Worm (Caenorhabditis elegans) whole organism, L4 larva: Measurements from ENCODE around the gene srg-33.

Experiments used
- F37D6.2 ChIP-seq: sonication (generic microtip); optimal IDR thresholded peaks from 2 replicates; lab custom pipeline; 2016; ENCODE audit warnings: mild to moderate bottlenecking, missing genetic modification characterization, missing compliant biosample characterization
- F49E8.2 ChIP-seq: sonication (generic microtip); optimal IDR thresholded peaks from 2 replicates; lab custom pipeline; 2016; ENCODE audit warnings: missing compliant biosample characterization, mild to moderate bottlenecking, missing genetic modification characterization, borderline replicate concordance
- T20F7.1 ChIP-seq: fragments of 200-800 bp; sonication (Bioruptor generic); optimal IDR thresholded peaks from 2 replicates; lab custom pipeline; 2018; ENCODE audit warnings: mild to moderate bottlenecking, missing genetic modification characterization, missing compliant biosample characterization
- ZK546.5 ChIP-seq, 2 experiments: sonication (generic microtip); optimal IDR thresholded peaks; 2 replicates each; lab custom pipeline; 2017; ENCODE audit warnings: missing biosample characterization in 2 of 2, missing genetic modification characterization in 2 of 2
- aha-1 ChIP-seq: fragments of 150-350 bp; peaks from one replicate; lab custom pipeline; 2014; ENCODE audit warnings: missing biosample characterization, missing genetic modification characterization
- arid-1 ChIP-seq: fragments of 200-800 bp; sonication (Bioruptor generic); conservative IDR thresholded peaks from 2 replicates; pipeline ENCODE4 v1.3.6; 2022; ENCODE audit warnings: missing genetic modification reagents, missing genetic modification characterization, missing compliant biosample characterization
- ceh-20 ChIP-seq: fragments of 200-800 bp; sonication (Bioruptor generic); IDR thresholded peaks from 2 replicates; pipeline ENCODE4 v1.3.6; 2022; ENCODE audit warnings: missing genetic modification reagents, missing genetic modification characterization, missing compliant biosample characterization
- ceh-32 ChIP-seq: sonication (generic microtip); optimal IDR thresholded peaks from 2 replicates; lab custom pipeline; 2016; ENCODE audit warnings: mild to moderate bottlenecking, missing genetic modification characterization, missing compliant biosample characterization; ENCODE audit not compliant: poor library complexity
- ceh-82 ChIP-seq: sonication (generic microtip); optimal IDR thresholded peaks from 2 replicates; lab custom pipeline; 2017; ENCODE audit warnings: missing biosample characterization, missing genetic modification characterization
- ctbp-1 ChIP-seq: fragments of 200-800 bp; sonication (Bioruptor generic); IDR thresholded peaks from 2 replicates; pipeline ENCODE4 v1.3.6; 2022; ENCODE audit warnings: missing genetic modification reagents, missing genetic modification characterization, missing compliant biosample characterization
- daf-12 ChIP-seq: fragments of 150-350 bp; optimal IDR thresholded peaks from 2 replicates; lab custom pipeline; 2014; ENCODE audit warnings: missing biosample characterization, missing genetic modification reagents, missing genetic modification characterization
- daf-16 ChIP-seq, 3 experiments: sonication (generic microtip); optimal IDR thresholded peaks; 2 replicates each; lab custom pipeline; 2016 to 2017; ENCODE audit warnings: missing genetic modification characterization in 3 of 3, missing genetic modification reagents in 3 of 3, mild to moderate bottlenecking in 2 of 3, missing compliant biosample characterization in 2 of 3, missing biosample characterization in 1 of 3, moderate library complexity in 1 of 3
- daf-8 ChIP-seq: fragments of 200-800 bp; sonication (Bioruptor generic); IDR thresholded peaks from 2 replicates; pipeline ENCODE4 v1.3.6; 2022; ENCODE audit warnings: missing genetic modification characterization, missing compliant biosample characterization
- dmd-6 ChIP-seq: fragments of 200-800 bp; sonication (Bioruptor generic); IDR thresholded peaks from 2 replicates; pipeline ENCODE4 v1.3.6; 2022; ENCODE audit warnings: missing genetic modification reagents, missing genetic modification characterization, missing compliant biosample characterization
- dmd-8 ChIP-seq: fragments of 200-800 bp; sonication (Bioruptor generic); IDR thresholded peaks from 2 replicates; pipeline ENCODE4 v1.3.6; 2022; ENCODE audit warnings: missing genetic modification characterization, missing compliant biosample characterization
- dve-1 ChIP-seq: sonication (generic microtip); optimal IDR thresholded peaks from 2 replicates; lab custom pipeline; 2017; ENCODE audit warnings: antibody characterized with exemption, mild to moderate bottlenecking, missing genetic modification characterization, missing compliant biosample characterization; ENCODE audit not compliant: insufficient read depth
- fos-1 ChIP-seq: fragments of 150-350 bp; optimal IDR thresholded peaks from 2 replicates; lab custom pipeline; 2014; ENCODE audit warnings: missing biosample characterization, missing genetic modification characterization
- hif-1 ChIP-seq, 2 experiments: sonication (generic microtip); optimal IDR thresholded peaks; 2 replicates each; lab custom pipeline; 2016 to 2017; ENCODE audit warnings: missing compliant biosample characterization in 2 of 2, missing genetic modification characterization in 2 of 2, missing genetic modification reagents in 2 of 2, missing genotype in 2 of 2, mild to moderate bottlenecking in 1 of 2
- hlh-11 ChIP-seq: fragments of 200-800 bp; sonication (Bioruptor generic); optimal IDR thresholded peaks from 2 replicates; lab custom pipeline; 2018; ENCODE audit warnings: mild to moderate bottlenecking, missing genetic modification characterization, missing compliant biosample characterization
- hlh-30 ChIP-seq: sonication (generic microtip); optimal IDR thresholded peaks from 2 replicates; lab custom pipeline; 2017; ENCODE audit warnings: antibody characterized with exemption, mild to moderate bottlenecking, missing genetic modification characterization, missing compliant biosample characterization; ENCODE audit not compliant: insufficient read depth
- jun-1 ChIP-seq: fragments of 150-350 bp; optimal IDR thresholded peaks from 2 replicates; lab custom pipeline; 2014; ENCODE audit warnings: missing biosample characterization, missing genetic modification reagents, missing genetic modification characterization
- lin-1 ChIP-seq: fragments of 200-800 bp; sonication (Bioruptor generic); IDR thresholded peaks from 2 replicates; pipeline ENCODE4 v1.3.6; 2022; ENCODE audit warnings: missing genetic modification reagents, missing genetic modification characterization, missing compliant biosample characterization
- lin-13 ChIP-seq: fragments of 150-350 bp; optimal IDR thresholded peaks from 2 replicates; lab custom pipeline; 2014; ENCODE audit warnings: missing biosample characterization, missing genetic modification reagents, missing genetic modification characterization
- lin-29 ChIP-seq: fragments of 200-800 bp; sonication (Bioruptor generic); IDR thresholded peaks from 2 replicates; pipeline ENCODE4 v1.3.6; 2022; ENCODE audit warnings: missing genetic modification reagents, missing genetic modification characterization, missing compliant biosample characterization
- lsy-2 ChIP-seq, 2 experiments: fragments of 150-350 bp in 1 of 2; sonication (generic microtip) in 1 of 2; optimal IDR thresholded peaks; 2 replicates each; lab custom pipeline; 2014 to 2017; ENCODE audit warnings: missing biosample characterization in 2 of 2, missing genetic modification characterization in 2 of 2
- madf-5 ChIP-seq, 2 experiments: fragments of 200-800 bp; sonication (Bioruptor generic); IDR thresholded peaks; 2 replicates each; pipeline ENCODE4 v1.3.6; 2022; ENCODE audit warnings: missing compliant biosample characterization in 2 of 2, missing genetic modification characterization in 2 of 2
- mdl-1 ChIP-seq, 2 experiments: fragments of 150-350 bp in 1 of 2; sonication (generic microtip) in 1 of 2; optimal IDR thresholded peaks; 2 replicates each; lab custom pipeline; 2014 to 2017; ENCODE audit warnings: missing biosample characterization in 2 of 2, missing genetic modification characterization in 2 of 2
- mdt-29 ChIP-seq: fragments of 200-800 bp; sonication (Bioruptor generic); IDR thresholded peaks from 2 replicates; pipeline ENCODE4 v1.3.6; 2022; ENCODE audit warnings: missing genetic modification reagents, missing genetic modification characterization, missing compliant biosample characterization
- mep-1 ChIP-seq: fragments of 150-350 bp; sonication (generic microtip); optimal IDR thresholded peaks from 3 replicates; lab custom pipeline; 2014; ENCODE audit warnings: missing biosample characterization, missing genetic modification characterization
- mes-2 ChIP-seq: sonication (generic microtip); optimal IDR thresholded peaks from 2 replicates; lab custom pipeline; 2016; ENCODE audit warnings: missing genotype, mild to moderate bottlenecking, missing genetic modification characterization, missing compliant biosample characterization; ENCODE audit not compliant: poor library complexity, severe bottlenecking
- nhr-10 ChIP-seq: fragments of 150-350 bp; optimal IDR thresholded peaks from 2 replicates; lab custom pipeline; 2014; ENCODE audit warnings: missing biosample characterization, missing genetic modification characterization
- nhr-11 ChIP-seq: fragments of 150-350 bp; optimal IDR thresholded peaks from 2 replicates; lab custom pipeline; 2014; ENCODE audit warnings: missing biosample characterization, missing genetic modification characterization
- nhr-111 ChIP-seq: fragments of 200-800 bp; sonication (Bioruptor generic); optimal IDR thresholded peaks from 2 replicates; lab custom pipeline; 2018; ENCODE audit warnings: mild to moderate bottlenecking, missing genetic modification characterization, missing compliant biosample characterization
- nhr-28 ChIP-seq: fragments of 150-350 bp; optimal IDR thresholded peaks from 2 replicates; lab custom pipeline; 2014; ENCODE audit warnings: missing biosample characterization, missing genetic modification characterization
- nhr-48 ChIP-seq: sonication (generic microtip); optimal IDR thresholded peaks from 2 replicates; lab custom pipeline; 2016; ENCODE audit warnings: mild to moderate bottlenecking, missing genetic modification characterization, missing compliant biosample characterization
- nhr-77 ChIP-seq: fragments of 150-350 bp; optimal IDR thresholded peaks from 2 replicates; lab custom pipeline; 2014; ENCODE audit warnings: missing biosample characterization, missing genetic modification characterization
- pha-4 ChIP-seq, 2 experiments: fragments of 150-350 bp in 1 of 2; fragments of 200-800 bp in 1 of 2; sonication (Bioruptor generic) in 1 of 2; IDR thresholded peaks in 1 of 2; optimal IDR thresholded peaks in 1 of 2; 2 replicates each; pipeline versions ENCODE4 v1.3.6 to Lab custom; 2014 to 2022; ENCODE audit warnings: missing genetic modification characterization in 2 of 2, missing genetic modification reagents in 2 of 2, missing biosample characterization in 1 of 2, missing compliant biosample characterization in 1 of 2
- php-3 ChIP-seq: fragments of 200-800 bp; sonication (Bioruptor generic); IDR thresholded peaks from 2 replicates; pipeline ENCODE4 v1.3.6; 2022; ENCODE audit warnings: missing genetic modification reagents, missing genetic modification characterization, missing compliant biosample characterization
- pqm-1 ChIP-seq: sonication (generic microtip); optimal IDR thresholded peaks from 2 replicates; lab custom pipeline; 2017; ENCODE audit warnings: missing biosample characterization, missing genetic modification characterization
- rbr-2 ChIP-seq: sonication (generic microtip); optimal IDR thresholded peaks from 2 replicates; lab custom pipeline; 2016; ENCODE audit warnings: missing genotype, missing genetic modification characterization, missing compliant biosample characterization
- skn-1 ChIP-seq: fragments of 150-350 bp; optimal IDR thresholded peaks from 2 replicates; lab custom pipeline; 2014; ENCODE audit warnings: missing biosample characterization, missing genetic modification characterization
- snpc-1.2 ChIP-seq: fragments of 200-800 bp; sonication (Bioruptor generic); IDR thresholded peaks from 2 replicates; pipeline ENCODE4 v1.3.6; 2022; ENCODE audit warnings: missing genetic modification reagents, missing genetic modification characterization, missing compliant biosample characterization
- unc-62 ChIP-seq, 3 experiments: fragments of 150-350 bp in 1 of 3; sonication (generic microtip); optimal IDR thresholded peaks in 2 of 3; peaks in 1 of 3; 1 replicate in 1 of 3; 2 replicates in 2 of 3; lab custom pipeline; 2014 to 2017; ENCODE audit warnings: missing biosample characterization in 3 of 3, missing genetic modification characterization in 3 of 3, missing genetic modification reagents in 3 of 3, missing genotype in 1 of 3
- zfp-3 ChIP-seq: fragments of 200-800 bp; sonication (Bioruptor generic); conservative IDR thresholded peaks from 2 replicates; pipeline ENCODE4 v1.3.6; 2022; ENCODE audit warnings: missing genetic modification reagents, missing genetic modification characterization, missing compliant biosample characterization
- ztf-7 ChIP-seq: fragments of 150-350 bp; optimal IDR thresholded peaks from 2 replicates; lab custom pipeline; 2014; ENCODE audit warnings: missing biosample characterization, missing genetic modification characterization

srg-33 gene

DNA sequence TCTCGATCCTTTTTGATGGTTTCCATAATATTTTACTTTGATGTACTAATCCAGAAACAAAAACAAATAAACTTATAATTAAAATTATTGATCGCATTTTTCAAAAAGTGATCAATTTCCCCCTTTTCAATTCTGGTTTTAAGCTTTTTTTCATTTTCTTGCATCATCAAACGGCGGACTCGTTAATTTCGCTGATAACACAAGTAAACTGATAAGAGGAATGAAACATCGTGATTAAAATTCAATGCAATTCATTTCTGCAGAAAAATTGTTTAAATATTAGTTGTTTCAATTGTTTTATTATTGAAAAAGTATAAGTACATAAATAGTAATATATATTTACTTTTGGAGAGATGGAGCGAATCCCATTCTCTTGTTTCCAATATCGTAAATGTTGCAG, 24.6 kb upstream of the srg-33 start:
- peak; percentile 92 for TF ChIP-seq nhr-77 (tag; lab: Kevin White, UChicago)
- TF ChIP-seq fos-1 (tag; lab: Kevin White, UChicago) = peak; percentile 31
- TF ChIP-seq T20F7.1 = peak; percentile 40
- TF ChIP-seq dve-1 (tag; lab: Kevin White, UChicago) = peak; percentile 76
- peak; percentile 89 for TF ChIP-seq ztf-7 (tag; lab: Kevin White, UChicago)
- TF ChIP-seq F49E8.2 (tag; lab: Kevin White, UChicago) = no peak
- 0 out of 2 replicates have a peak, but pooled peaks have one; percentile 55 for TF ChIP-seq lin-1 (GFP tag; lab: Robert Waterston, UW)
- TF ChIP-seq nhr-48 (tag; lab: Kevin White, UChicago) = peak; percentile 28
- peak; percentile 32 for TF ChIP-seq nhr-10 (tag; lab: Kevin White, UChicago)
- TF ChIP-seq pqm-1 = peak; percentile 93
- TF ChIP-seq daf-16 (GFP tag; optimal IDR thresholded peaks at IDR 0.05; lab: Kevin White, UChicago) = no peak
- TF ChIP-seq daf-16 (tag; optimal IDR thresholded peaks at IDR 0.05; lab: Kevin White, UChicago) = peak; percentile 67
- peak in 1 of 2 experiments; percentile 41 for TF ChIP-seq unc-62 (GFP tag; optimal IDR thresholded peaks at IDR 0.05 in 1 of 2; lab: Kevin White, UChicago)
- TF ChIP-seq unc-62 (tag; optimal IDR thresholded peaks at IDR 0.05; lab: Kevin White, UChicago) = no peak
- peak; percentile 75 for TF ChIP-seq nhr-28
- peak; percentile 80 for TF ChIP-seq dmd-6
- TF ChIP-seq mep-1 (tag; lab: Kevin White, UChicago) = peak; percentile 69
- no peak for TF ChIP-seq ceh-20
- TF ChIP-seq ceh-32 (tag; lab: Kevin White, UChicago) = no peak
- no peak for TF ChIP-seq lsy-2 (tag; optimal IDR thresholded peaks at IDR 0.05; lab: Kevin White, UChicago)
- peak; percentile 54 for TF ChIP-seq hlh-11 (tag; lab: Kevin White, UChicago)
- TF ChIP-seq hif-1 (tag; optimal IDR thresholded peaks at IDR 0.05; lab: Kevin White, UChicago) = no peak

DNA sequence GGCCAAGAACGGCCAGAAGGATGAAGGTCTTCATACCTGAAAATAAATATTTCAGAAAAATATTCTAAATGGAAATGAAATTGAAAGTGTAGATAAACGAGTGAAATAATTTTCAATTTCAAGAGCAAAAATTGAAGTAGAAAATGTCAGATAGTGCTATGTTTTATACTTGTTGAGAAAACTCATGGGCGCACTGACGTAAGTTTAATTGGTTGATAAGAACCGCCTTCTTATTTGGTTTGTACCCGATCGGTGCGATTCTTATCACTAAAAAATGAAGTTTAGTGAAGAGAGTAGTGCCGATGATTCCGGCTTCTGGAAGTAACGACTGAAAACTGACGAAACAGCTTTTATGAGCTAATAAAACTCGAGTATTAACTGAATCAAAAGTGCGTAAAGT, 23.0 kb upstream of the srg-33 start, which contains the start of the genes asp-6 and asp-12:
Gene asp-6, minus strand, starts transcription at position 36 of the 400 bp plus-strand sequence.
Gene asp-12, plus strand, starts transcription at position 309 of the 400 bp plus-strand sequence.
- TF ChIP-seq skn-1 = no peak
- no peak for TF ChIP-seq jun-1 (tag; lab: Kevin White, UChicago)
- TF ChIP-seq daf-16 (GFP tag; optimal IDR thresholded peaks at IDR 0.05; lab: Kevin White, UChicago) = no peak
- TF ChIP-seq daf-16 (tag; optimal IDR thresholded peaks at IDR 0.05; lab: Kevin White, UChicago) = peak; percentile 64
- peak; percentile 59 for TF ChIP-seq pqm-1
- peak; percentile 84 for TF ChIP-seq dmd-6
- no peak for TF ChIP-seq hif-1 (tag; optimal IDR thresholded peaks at IDR 0.05; lab: Kevin White, UChicago)
- no peak for TF ChIP-seq snpc-1.2 (GFP tag; lab: Robert Waterston, UW)
- TF ChIP-seq php-3 = peak; percentile 80
- no peak for TF ChIP-seq nhr-11
- TF ChIP-seq nhr-77 (tag; lab: Kevin White, UChicago) = peak; percentile 78
- TF ChIP-seq nhr-48 (tag; lab: Kevin White, UChicago) = peak; percentile 29
- peak; percentile 69 for TF ChIP-seq hlh-11 (tag; lab: Kevin White, UChicago)
- TF ChIP-seq dmd-8 = no peak
- TF ChIP-seq lsy-2 (tag; optimal IDR thresholded peaks at IDR 0.05; lab: Kevin White, UChicago) = no peak
- TF ChIP-seq aha-1 (tag; lab: Kevin White, UChicago) = no peak
- TF ChIP-seq ceh-82 (tag; lab: Kevin White, UChicago) = no peak
- TF ChIP-seq lin-13 = no peak
- no peak for TF ChIP-seq pha-4 (GFP tag; IDR thresholded peaks at IDR 0.05; lab: Robert Waterston, UW)
- no peak for TF ChIP-seq pha-4 (tag; optimal IDR thresholded peaks at IDR 0.05; lab: Kevin White, UChicago)
- TF ChIP-seq daf-12 (tag; lab: Kevin White, UChicago) = no peak
- TF ChIP-seq hlh-30 = no peak
- TF ChIP-seq dve-1 (tag; lab: Kevin White, UChicago) = peak; percentile 59
- no peak for TF ChIP-seq zfp-3 (GFP tag; lab: Robert Waterston, UW)
- TF ChIP-seq mdl-1 (tag; optimal IDR thresholded peaks at IDR 0.05; lab: Kevin White, UChicago) = no peak
- TF ChIP-seq arid-1 (GFP tag; lab: Robert Waterston, UW) = no peak
- no peak for TF ChIP-seq F37D6.2
- no peak for TF ChIP-seq nhr-111 (GFP tag; lab: Kevin White, UChicago)
- TF ChIP-seq ctbp-1 (GFP tag; lab: Robert Waterston, UW) = no peak
- no peak for TF ChIP-seq rbr-2 (tag; lab: Kevin White, UChicago)
- TF ChIP-seq nhr-28 = peak; percentile 80
- no peak for TF ChIP-seq mep-1 (tag; lab: Kevin White, UChicago)
- TF ChIP-seq ZK546.5 (tag; optimal IDR thresholded peaks at IDR 0.05; lab: Kevin White, UChicago) = no peak
- TF ChIP-seq madf-5 (GFP tag; IDR thresholded peaks at IDR 0.05; lab: Robert Waterston, UW) = no peak
- peak; percentile 28; the same call in 1 of the 2 replicates for TF ChIP-seq mdt-29 (GFP tag; lab: Robert Waterston, UW)
- peak; percentile 28 for TF ChIP-seq mes-2 (tag; lab: Kevin White, UChicago)
- TF ChIP-seq lin-29 = no peak
- no peak for TF ChIP-seq daf-8 (GFP tag; lab: Robert Waterston, UW)
